Fruit fly (Drosophila melanogaster): ENCODE results near the gene ema.

The ema gene

dm6 chr3R:16441367-16441923 lies at the start of gene ema:
TSS of gene ema (minus strand) at chr3R:16441661.
- TF ChIP-seq psq (optimal IDR thresholded peaks at IDR 0.05) (no peak), Dll (optimal IDR thresholded peaks at IDR 0.05) (no peak), pan (optimal IDR thresholded peaks at IDR 0.05) (no peak), CG8478 (optimal IDR thresholded peaks at IDR 0.05) (no peak), EcR (GFP tag; optimal IDR thresholded peaks at IDR 0.05) (no peak), usp (GFP tag; optimal IDR thresholded peaks at IDR 0.05) (no peak)

- TF ChIP-seq EcR (GFP tag; optimal IDR thresholded peaks at IDR 0.05) (no peak), psq (optimal IDR thresholded peaks at IDR 0.05) (no peak)
Measured at dm6 chr3R:16485487-16486233, 44.2 kb upstream of the ema start.

dm6 chr3R:16483877-16484417 lies 42.5 kb upstream of the ema start, which contains the start of gene Der-2:
TSS of gene Der-2 (minus strand) at chr3R:16484223.
- no peak for TF ChIP-seq EcR (GFP tag; optimal IDR thresholded peaks at IDR 0.05)
- no peak for TF ChIP-seq usp (GFP tag; optimal IDR thresholded peaks at IDR 0.05)
- TF ChIP-seq pan (optimal IDR thresholded peaks at IDR 0.05): no peak
- no peak for TF ChIP-seq Dll (optimal IDR thresholded peaks at IDR 0.05)
- TF ChIP-seq CG8478 (optimal IDR thresholded peaks at IDR 0.05): no peak
- TF ChIP-seq psq (optimal IDR thresholded peaks at IDR 0.05): no peak

- TF ChIP-seq usp (GFP tag; optimal IDR thresholded peaks at IDR 0.05): no peak
Measured at dm6 chr3R:16482276-16482675, 40.8 kb upstream of the ema start, which contains the start of gene Sdhaf3. TSS of gene Sdhaf3 (minus strand) at chr3R:16482452.

dm6 chr3R:16480995-16481394 lies 39.5 kb upstream of the ema start, which contains the start of gene Dhfr:
TSS of gene Dhfr (plus strand) at chr3R:16481167.
- TF ChIP-seq CG8478 (optimal IDR thresholded peaks at IDR 0.05) (no peak), EcR (GFP tag; optimal IDR thresholded peaks at IDR 0.05) (no peak), usp (GFP tag; optimal IDR thresholded peaks at IDR 0.05) (no peak), psq (optimal IDR thresholded peaks at IDR 0.05) (no peak), pan (optimal IDR thresholded peaks at IDR 0.05) (no peak), Dll (optimal IDR thresholded peaks at IDR 0.05) (no peak)

dm6 chr3R:16477033-16477432 lies 35.6 kb upstream of the ema start, which contains the start of gene Gyc89Db:
TSS of gene Gyc89Db (plus strand) at chr3R:16477110.
- TF ChIP-seq psq (optimal IDR thresholded peaks at IDR 0.05) (no peak), CG8478 (optimal IDR thresholded peaks at IDR 0.05) (no peak), Dll (optimal IDR thresholded peaks at IDR 0.05) (no peak), EcR (GFP tag; optimal IDR thresholded peaks at IDR 0.05) (no peak), usp (GFP tag; optimal IDR thresholded peaks at IDR 0.05) (no peak), pan (optimal IDR thresholded peaks at IDR 0.05) (no peak)

dm6 chr3R:16476472-16476871 lies 35.0 kb upstream of the ema start:
- TF ChIP-seq psq (optimal IDR thresholded peaks at IDR 0.05) (no peak), EcR (GFP tag; optimal IDR thresholded peaks at IDR 0.05) (no peak)

- TF ChIP-seq CG8478 (optimal IDR thresholded peaks at IDR 0.05) (no peak), Dll (optimal IDR thresholded peaks at IDR 0.05) (no peak), psq (optimal IDR thresholded peaks at IDR 0.05) (no peak), EcR (GFP tag; optimal IDR thresholded peaks at IDR 0.05) (no peak), pan (optimal IDR thresholded peaks at IDR 0.05) (no peak), usp (GFP tag; optimal IDR thresholded peaks at IDR 0.05) (no peak)
Measured at dm6 chr3R:16472301-16472700, 30.8 kb upstream of the ema start, which contains the start of gene Gyc89Da. TSS of gene Gyc89Da (plus strand) at chr3R:16472601.

- no peak for TF ChIP-seq EcR (GFP tag; optimal IDR thresholded peaks at IDR 0.05)
- no peak for TF ChIP-seq Dll (optimal IDR thresholded peaks at IDR 0.05)
- no peak for TF ChIP-seq pan (optimal IDR thresholded peaks at IDR 0.05)
- TF ChIP-seq psq (optimal IDR thresholded peaks at IDR 0.05): no peak
- TF ChIP-seq usp (GFP tag; optimal IDR thresholded peaks at IDR 0.05): no peak
- no peak for TF ChIP-seq CG8478 (optimal IDR thresholded peaks at IDR 0.05)
Measured at dm6 chr3R:16469501-16470263, 28.2 kb upstream of the ema start, which contains the start of the genes CG42232 and CSN5. TSS of gene CG42232 (minus strand) at chr3R:16469663. TSS of gene CSN5 (plus strand) at chr3R:16470099.

dm6 chr3R:16468556-16468955 lies 27.1 kb upstream of the ema start:
- TF ChIP-seq CG8478 (optimal IDR thresholded peaks at IDR 0.05) (no peak), Dll (optimal IDR thresholded peaks at IDR 0.05) (no peak), psq (optimal IDR thresholded peaks at IDR 0.05) (no peak), EcR (GFP tag; optimal IDR thresholded peaks at IDR 0.05) (no peak)

- TF ChIP-seq Dll (optimal IDR thresholded peaks at IDR 0.05) (no peak), usp (GFP tag; optimal IDR thresholded peaks at IDR 0.05) (no peak), EcR (GFP tag; optimal IDR thresholded peaks at IDR 0.05) (no peak), pan (optimal IDR thresholded peaks at IDR 0.05) (no peak), CG8478 (optimal IDR thresholded peaks at IDR 0.05) (no peak), psq (optimal IDR thresholded peaks at IDR 0.05) (no peak)
Measured at dm6 chr3R:16456607-16457006, 15.1 kb upstream of the ema start.

- TF ChIP-seq usp (GFP tag; optimal IDR thresholded peaks at IDR 0.05) (no peak), Dll (optimal IDR thresholded peaks at IDR 0.05) (no peak), CG8478 (optimal IDR thresholded peaks at IDR 0.05) (no peak), psq (optimal IDR thresholded peaks at IDR 0.05) (no peak), EcR (GFP tag; optimal IDR thresholded peaks at IDR 0.05) (no peak), pan (optimal IDR thresholded peaks at IDR 0.05) (no peak)
Measured at dm6 chr3R:16455875-16456274, 14.4 kb upstream of the ema start, which contains the start of gene CG14883. TSS of gene CG14883 (plus strand) at chr3R:16456052.

Data from whole organism.